Fruit fly (Drosophila melanogaster): Measurements from ENCODE around the gene SdicA.

DNA sequence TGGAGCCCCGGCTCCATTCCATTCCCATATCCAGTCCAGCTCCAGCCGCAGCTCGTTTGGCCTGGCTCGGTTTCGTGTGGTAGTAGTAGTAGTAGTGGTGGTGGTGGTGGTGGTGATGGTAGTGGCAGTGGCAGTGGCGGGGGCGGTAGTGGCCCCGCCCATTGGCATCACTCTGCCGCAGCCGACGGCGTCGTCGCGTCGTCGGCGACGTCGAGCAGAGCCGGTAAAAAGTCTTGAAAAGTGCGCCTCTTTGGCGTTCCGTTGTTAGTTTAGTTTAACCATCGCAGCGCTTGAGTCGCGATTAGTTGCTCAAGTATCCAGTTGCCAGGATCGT, 37.8 kb upstream of the SdicA start, which contains the start of gene obst-A:
- TF ChIP-seq psq (optimal IDR thresholded peaks at IDR 0.05) (no peak), pan (optimal IDR thresholded peaks at IDR 0.05) (no peak), Dll (optimal IDR thresholded peaks at IDR 0.05) (no peak), CG8478 (optimal IDR thresholded peaks at IDR 0.05) (no peak), EcR (GFP tag; optimal IDR thresholded peaks at IDR 0.05) (no peak)

Data from whole organism.